Worm (Caenorhabditis elegans) whole organism, young adult: ENCODE measurements around the gene F13B9.2.

Experiments used
- C17E4.6 ChIP-seq: fragments of 200-800 bp; sonication (Bioruptor generic); IDR thresholded peaks from 2 replicates; pipeline ENCODE4 v1.3.6; 2022; ENCODE audit warnings: missing genetic modification reagents, missing genetic modification characterization, missing compliant biosample characterization
- D2030.7 ChIP-seq: fragments of 200-800 bp; sonication (Bioruptor generic); IDR thresholded peaks from 2 replicates; pipeline ENCODE4 v1.3.6; 2022; ENCODE audit warnings: missing genetic modification reagents, missing genetic modification characterization, missing compliant biosample characterization
- F10E7.11 ChIP-seq: sonication (generic microtip); optimal IDR thresholded peaks from 2 replicates; lab custom pipeline; 2017; ENCODE audit warnings: mild to moderate bottlenecking, missing genetic modification characterization, moderate library complexity, missing compliant biosample characterization
- F22D6.2 ChIP-seq: sonication (generic microtip); optimal IDR thresholded peaks from 2 replicates; lab custom pipeline; 2016; ENCODE audit warnings: mild to moderate bottlenecking, missing genetic modification characterization, missing compliant biosample characterization
- F23B12.7 ChIP-seq: sonication (generic microtip); optimal IDR thresholded peaks from 2 replicates; lab custom pipeline; 2017; ENCODE audit warnings: missing genetic modification characterization, mild to moderate bottlenecking, missing compliant biosample characterization, antibody characterized with exemption, moderate library complexity; ENCODE audit not compliant: insufficient read depth
- F39B2.1 ChIP-seq: fragments of 200-800 bp; sonication (Bioruptor generic); IDR thresholded peaks from 2 replicates; pipeline ENCODE4 v1.3.6; 2022; ENCODE audit warnings: missing genetic modification reagents, missing genetic modification characterization, missing compliant biosample characterization
- F52B5.7 ChIP-seq: sonication (generic microtip); optimal IDR thresholded peaks from 2 replicates; lab custom pipeline; 2016; ENCODE audit warnings: mild to moderate bottlenecking, missing genetic modification characterization, missing compliant biosample characterization
- F57A8.1 ChIP-seq: fragments of 200-800 bp; sonication (Bioruptor generic); optimal IDR thresholded peaks from 2 replicates; lab custom pipeline; 2018; ENCODE audit warnings: mild to moderate bottlenecking, missing genetic modification characterization, moderate library complexity, missing compliant biosample characterization
- T07F8.4 ChIP-seq: sonication (generic microtip); optimal IDR thresholded peaks from 2 replicates; lab custom pipeline; 2016; ENCODE audit warnings: mild to moderate bottlenecking, missing genetic modification characterization, moderate library complexity, missing compliant biosample characterization
- T26A5.8 ChIP-seq: sonication (generic microtip); optimal IDR thresholded peaks from 2 replicates; lab custom pipeline; 2016; ENCODE audit warnings: missing genetic modification characterization, missing compliant biosample characterization
- Y53F4B.3 ChIP-seq: fragments of 200-800 bp; sonication (Bioruptor generic); IDR thresholded peaks from 2 replicates; pipeline ENCODE4 v1.3.6; 2022; ENCODE audit warnings: missing genetic modification reagents, missing genetic modification characterization, missing compliant biosample characterization
- Y53G8AR.9 ChIP-seq: fragments of 200-800 bp; sonication (Bioruptor generic); conservative IDR thresholded peaks from 2 replicates; pipeline ENCODE4 v1.3.6; 2022; ENCODE audit warnings: missing genetic modification reagents, missing genetic modification characterization, missing compliant biosample characterization
- Y67H2A.10 ChIP-seq: fragments of 200-800 bp; sonication (Bioruptor generic); conservative IDR thresholded peaks from 2 replicates; pipeline ENCODE4 v1.3.6; 2022; ENCODE audit warnings: missing genetic modification reagents, missing genetic modification characterization, missing compliant biosample characterization
- aptf-2 ChIP-seq: fragments of 200-800 bp; sonication (Bioruptor generic); conservative IDR thresholded peaks from 2 replicates; pipeline ENCODE4 v1.3.6; 2022; ENCODE audit warnings: missing genetic modification reagents, missing genetic modification characterization, missing compliant biosample characterization
- athp-1 ChIP-seq: sonication (generic microtip); optimal IDR thresholded peaks from 2 replicates; lab custom pipeline; 2017; ENCODE audit warnings: mild to moderate bottlenecking, missing genetic modification characterization, missing compliant biosample characterization
- ceh-27 ChIP-seq: fragments of 200-800 bp; sonication (Bioruptor generic); optimal IDR thresholded peaks from 2 replicates; lab custom pipeline; 2018; ENCODE audit warnings: mild to moderate bottlenecking, missing genetic modification characterization, moderate library complexity, missing compliant biosample characterization
- ceh-58 ChIP-seq: fragments of 200-800 bp; sonication (Bioruptor generic); IDR thresholded peaks from 2 replicates; pipeline ENCODE4 v1.3.6; 2022; ENCODE audit warnings: missing genetic modification characterization, missing compliant biosample characterization
- chd-7 ChIP-seq: sonication (generic microtip); optimal IDR thresholded peaks from 2 replicates; lab custom pipeline; 2016; ENCODE audit warnings: mild to moderate bottlenecking, missing genetic modification characterization, moderate library complexity, missing compliant biosample characterization
- egrh-3 ChIP-seq: fragments of 200-800 bp; sonication (Bioruptor generic); IDR thresholded peaks from 2 replicates; pipeline ENCODE4 v1.3.6; 2022; ENCODE audit warnings: missing genetic modification reagents, missing genetic modification characterization, missing compliant biosample characterization
- hrde-1 ChIP-seq: sonication (generic microtip); optimal IDR thresholded peaks from 2 replicates; lab custom pipeline; 2016; ENCODE audit warnings: missing genetic modification characterization, mild to moderate bottlenecking, missing compliant biosample characterization, moderate library complexity, missing genotype, missing genetic modification reagents, borderline replicate concordance
- let-607 ChIP-seq, 2 experiments: fragments of 200-800 bp in 1 of 2; sonication (Bioruptor generic) in 1 of 2; sonication (generic microtip) in 1 of 2; optimal IDR thresholded peaks; 2 replicates each; lab custom pipeline; 2016 to 2018; ENCODE audit warnings: mild to moderate bottlenecking in 2 of 2, missing compliant biosample characterization in 2 of 2, missing genetic modification characterization in 2 of 2, moderate library complexity in 2 of 2, missing genotype in 1 of 2
- lin-40 ChIP-seq: sonication (generic microtip); optimal IDR thresholded peaks from 2 replicates; lab custom pipeline; 2016; ENCODE audit warnings: missing genetic modification characterization, mild to moderate bottlenecking, missing compliant biosample characterization, missing genotype, missing genetic modification reagents
- lir-1 ChIP-seq: fragments of 200-800 bp; sonication (Bioruptor generic); conservative IDR thresholded peaks from 2 replicates; pipeline ENCODE4 v1.3.6; 2022; ENCODE audit warnings: missing genetic modification reagents, missing genetic modification characterization, missing compliant biosample characterization
- madf-8 ChIP-seq: fragments of 200-800 bp; sonication (Bioruptor generic); conservative IDR thresholded peaks from 2 replicates; pipeline ENCODE4 v1.3.6; 2022; ENCODE audit warnings: missing genetic modification reagents, missing genetic modification characterization, missing compliant biosample characterization
- nhr-80 ChIP-seq: sonication (generic microtip); optimal IDR thresholded peaks from 2 replicates; lab custom pipeline; 2016; ENCODE audit warnings: missing genetic modification characterization, missing compliant biosample characterization
- pha-4 ChIP-seq: fragments of 150-350 bp; sonication (generic microtip); optimal IDR thresholded peaks from 2 replicates; lab custom pipeline; 2014; ENCODE audit warnings: missing biosample characterization, missing genetic modification reagents, missing genetic modification characterization
- rcor-1 ChIP-seq: fragments of 200-800 bp; sonication (Bioruptor generic); IDR thresholded peaks from 2 replicates; pipeline ENCODE4 v1.3.6; 2022; ENCODE audit warnings: missing genetic modification reagents, missing genetic modification characterization, missing compliant biosample characterization
- rec-8 ChIP-seq, 2 experiments: sonication (generic microtip); optimal IDR thresholded peaks; 2 replicates each; lab custom pipeline; 2016; ENCODE audit warnings: mild to moderate bottlenecking in 2 of 2, missing genetic modification characterization in 2 of 2, missing genetic modification reagents in 2 of 2, missing genotype in 2 of 2, missing biosample characterization in 1 of 2, missing compliant biosample characterization in 1 of 2, moderate library complexity in 1 of 2
- repo-1 ChIP-seq: sonication (generic microtip); optimal IDR thresholded peaks from 2 replicates; lab custom pipeline; 2017; ENCODE audit warnings: mild to moderate bottlenecking, missing genetic modification characterization, missing compliant biosample characterization
- tbp1 ChIP-seq: fragments of 200-800 bp; sonication (Bioruptor generic); optimal IDR thresholded peaks from 2 replicates; lab custom pipeline; 2018; ENCODE audit warnings: mild to moderate bottlenecking, missing genetic modification characterization, missing compliant biosample characterization
- tbx-9 ChIP-seq: sonication (generic microtip); optimal IDR thresholded peaks from 2 replicates; lab custom pipeline; 2016; ENCODE audit warnings: borderline replicate concordance, missing genetic modification characterization, inconsistent platforms, missing compliant biosample characterization
- unc-62 ChIP-seq: fragments of 150-350 bp; optimal IDR thresholded peaks from 2 replicates; lab custom pipeline; 2014; ENCODE audit warnings: missing biosample characterization, missing genetic modification reagents, missing genetic modification characterization
- xnd-1 ChIP-seq: sonication (generic microtip); optimal IDR thresholded peaks from 2 replicates; lab custom pipeline; 2016; ENCODE audit warnings: missing genotype, missing genetic modification reagents, missing genetic modification characterization, missing compliant biosample characterization
- ztf-26 ChIP-seq: sonication (generic microtip); optimal IDR thresholded peaks from 2 replicates; lab custom pipeline; 2017; ENCODE audit warnings: missing genetic modification characterization, missing compliant biosample characterization

F13B9.2 gene

ce11 chrX:8274869-8275268 lies 10.6 kb upstream of the F13B9.2 start, which contains the start of gene ksr-1 (continued):
- no peak for TF ChIP-seq ztf-26 (tag; lab: Kevin White, UChicago)
- TF ChIP-seq, all 124 proteins: peak for 0

DNA sequence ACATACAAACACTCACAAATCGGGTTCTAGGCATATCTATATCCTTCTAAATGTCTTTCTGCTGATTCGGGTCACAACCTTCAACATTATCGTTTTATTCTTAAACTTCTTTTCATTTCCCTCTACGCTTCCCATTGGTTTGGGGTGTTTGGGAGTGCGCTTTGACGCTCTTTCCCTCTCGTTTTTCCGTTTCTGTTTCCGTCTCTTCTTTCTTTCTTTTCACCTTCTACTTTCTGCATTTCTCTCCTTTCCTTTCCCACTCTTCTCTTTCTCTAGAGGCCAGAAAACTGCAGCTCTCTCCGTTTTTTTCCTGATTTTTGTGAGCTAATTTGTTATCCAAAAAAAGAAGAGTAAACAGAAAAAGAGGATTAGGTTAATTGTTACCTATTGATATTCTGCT lies 9.2 kb upstream of the F13B9.2 start:
- TF ChIP-seq xnd-1 (tag; lab: Kevin White, UChicago), result no peak

ce11 chrX:8276984-8277383 lies 8.5 kb upstream of the F13B9.2 start:
- TF ChIP-seq pha-4, result no peak
- TF ChIP-seq ceh-27 (GFP tag; lab: Kevin White, UChicago), result no peak
- no peak for TF ChIP-seq ceh-58 (GFP tag; lab: Robert Waterston, UW)
- no peak for TF ChIP-seq C17E4.6 (GFP tag; lab: Robert Waterston, UW)
- TF ChIP-seq tbp1 (GFP tag; lab: Kevin White, UChicago), result no peak
- TF ChIP-seq F10E7.11 (tag; lab: Kevin White, UChicago), result no peak
- no peak for TF ChIP-seq Y53G8AR.9 (GFP tag; lab: Robert Waterston, UW)
- no peak for TF ChIP-seq Y67H2A.10 (GFP tag; lab: Robert Waterston, UW)
- TF ChIP-seq T26A5.8 (tag; lab: Kevin White, UChicago), result no peak
- TF ChIP-seq F39B2.1 (GFP tag; lab: Robert Waterston, UW), result no peak
- no peak for TF ChIP-seq hrde-1 (tag; lab: Kevin White, UChicago)
- no peak for TF ChIP-seq repo-1 (tag; lab: Kevin White, UChicago)
- no peak for TF ChIP-seq athp-1 (tag; lab: Kevin White, UChicago)

DNA sequence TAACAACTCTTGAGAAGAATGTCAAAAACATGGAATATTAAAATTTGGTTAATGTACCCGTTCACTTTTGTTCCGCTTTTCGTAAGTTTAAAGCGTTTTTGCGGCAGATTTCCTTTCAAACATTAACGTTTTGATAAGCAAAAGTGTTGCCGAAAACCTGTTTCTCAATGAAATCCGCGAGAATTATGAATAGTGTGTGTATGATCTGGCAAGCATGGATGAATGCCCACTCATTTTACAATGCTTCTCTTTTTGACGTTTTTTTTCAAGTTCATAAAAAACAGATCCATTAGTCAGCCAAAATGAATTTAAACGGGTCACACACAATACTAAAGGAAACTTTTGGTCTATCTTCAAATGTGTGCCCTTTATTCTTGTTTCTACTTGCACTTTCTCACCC lies 1.5 kb upstream of the F13B9.2 start:
- TF ChIP-seq chd-7 (tag; lab: Kevin White, UChicago) (no peak), F52B5.7 (tag; lab: Kevin White, UChicago) (no peak), Y53G8AR.9 (GFP tag; lab: Robert Waterston, UW) (no peak), rcor-1 (GFP tag; lab: Robert Waterston, UW) (no peak), lir-1 (GFP tag; lab: Robert Waterston, UW) (no peak), T07F8.4 (tag; lab: Kevin White, UChicago) (no peak), egrh-3 (GFP tag; lab: Robert Waterston, UW) (no peak), aptf-2 (GFP tag; lab: Robert Waterston, UW) (no peak), lin-40 (tag; lab: Kevin White, UChicago) (no peak), rec-8 (tag; optimal IDR thresholded peaks at IDR 0.05; lab: Kevin White, UChicago) (no peak), F23B12.7 (tag; lab: Kevin White, UChicago) (no peak), nhr-80 (tag; lab: Kevin White, UChicago) (no peak), Y53F4B.3 (GFP tag; lab: Robert Waterston, UW) (no peak), unc-62 (GFP tag; lab: Kevin White, UChicago) (no peak), tbx-9 (no peak), F22D6.2 (tag; lab: Kevin White, UChicago) (no peak), D2030.7 (no peak), madf-8 (GFP tag; lab: Robert Waterston, UW) (no peak), F57A8.1 (no peak), let-607 (tag; optimal IDR thresholded peaks at IDR 0.05; lab: Kevin White, UChicago) (no peak)
